Worm (Caenorhabditis elegans) whole organism, young adult: ENCODE results near the gene Y62H9A.11.
A peak's percentile ranks its signal among the peaks of the same experiment; 100 is the strongest.

Experiments
- B0019.2 ChIP-seq: fragments of 200-800 bp; sonication (Bioruptor generic); conservative IDR thresholded peaks from 2 replicates; pipeline ENCODE4 v1.3.6; 2022; ENCODE audit warnings: missing genetic modification reagents, missing genetic modification characterization, missing compliant biosample characterization
- B0035.1 ChIP-seq: sonication (generic microtip); optimal IDR thresholded peaks from 2 replicates; lab custom pipeline; 2016; ENCODE audit warnings: missing genetic modification characterization, mild to moderate bottlenecking, missing compliant biosample characterization, missing genotype, missing genetic modification reagents
- C06A6.2 ChIP-seq: fragments of 200-800 bp; sonication (Bioruptor generic); conservative IDR thresholded peaks from 2 replicates; pipeline ENCODE4 v1.3.6; 2022; ENCODE audit warnings: missing genetic modification characterization, missing compliant biosample characterization
- C17E4.6 ChIP-seq: fragments of 200-800 bp; sonication (Bioruptor generic); IDR thresholded peaks from 2 replicates; pipeline ENCODE4 v1.3.6; 2022; ENCODE audit warnings: missing genetic modification reagents, missing genetic modification characterization, missing compliant biosample characterization
- F22D6.2 ChIP-seq: sonication (generic microtip); optimal IDR thresholded peaks from 2 replicates; lab custom pipeline; 2016; ENCODE audit warnings: mild to moderate bottlenecking, missing genetic modification characterization, missing compliant biosample characterization
- F33H1.4 ChIP-seq: fragments of 200-800 bp; sonication (Bioruptor generic); IDR thresholded peaks from 2 replicates; pipeline ENCODE4 v1.3.6; 2022; ENCODE audit warnings: missing genetic modification reagents, missing genetic modification characterization, missing compliant biosample characterization
- F37B4.10 ChIP-seq: fragments of 200-800 bp; sonication (Bioruptor generic); IDR thresholded peaks from 2 replicates; pipeline ENCODE4 v1.3.6; 2022; ENCODE audit warnings: missing genetic modification characterization, missing compliant biosample characterization
- F52B5.7 ChIP-seq: sonication (generic microtip); optimal IDR thresholded peaks from 2 replicates; lab custom pipeline; 2016; ENCODE audit warnings: mild to moderate bottlenecking, missing genetic modification characterization, missing compliant biosample characterization
- K11D2.4 ChIP-seq: fragments of 200-800 bp; sonication (Bioruptor generic); IDR thresholded peaks from 2 replicates; pipeline ENCODE4 v1.3.6; 2022; ENCODE audit warnings: missing genetic modification reagents, missing genetic modification characterization, missing compliant biosample characterization
- Y53F4B.3 ChIP-seq: fragments of 200-800 bp; sonication (Bioruptor generic); IDR thresholded peaks from 2 replicates; pipeline ENCODE4 v1.3.6; 2022; ENCODE audit warnings: missing genetic modification reagents, missing genetic modification characterization, missing compliant biosample characterization
- Y67H2A.10 ChIP-seq: fragments of 200-800 bp; sonication (Bioruptor generic); conservative IDR thresholded peaks from 2 replicates; pipeline ENCODE4 v1.3.6; 2022; ENCODE audit warnings: missing genetic modification reagents, missing genetic modification characterization, missing compliant biosample characterization
- Y95B8A.8 ChIP-seq: fragments of 200-800 bp; sonication (Bioruptor generic); IDR thresholded peaks from 2 replicates; pipeline ENCODE4 v1.3.6; 2022; ENCODE audit warnings: missing genetic modification reagents, missing genetic modification characterization, missing compliant biosample characterization
- aptf-3 ChIP-seq: fragments of 200-800 bp; sonication (Bioruptor generic); IDR thresholded peaks from 2 replicates; pipeline ENCODE4 v1.3.6; 2022; ENCODE audit warnings: missing genetic modification characterization, missing compliant biosample characterization
- atf-7 ChIP-seq: sonication (generic microtip); optimal IDR thresholded peaks from 2 replicates; lab custom pipeline; 2017; ENCODE audit warnings: mild to moderate bottlenecking, missing genetic modification characterization, missing compliant biosample characterization
- athp-1 ChIP-seq: sonication (generic microtip); optimal IDR thresholded peaks from 2 replicates; lab custom pipeline; 2017; ENCODE audit warnings: mild to moderate bottlenecking, missing genetic modification characterization, missing compliant biosample characterization
- bed-2 ChIP-seq: fragments of 200-800 bp; sonication (Bioruptor generic); IDR thresholded peaks from 2 replicates; pipeline ENCODE4 v1.3.6; 2022; ENCODE audit warnings: missing genetic modification reagents, missing genetic modification characterization, missing compliant biosample characterization
- ccch-3 ChIP-seq: fragments of 200-800 bp; sonication (Bioruptor generic); optimal IDR thresholded peaks from 2 replicates; lab custom pipeline; 2018; ENCODE audit warnings: mild to moderate bottlenecking, missing genetic modification characterization, missing compliant biosample characterization
- cebp-2 ChIP-seq: fragments of 200-800 bp; sonication (Bioruptor generic); IDR thresholded peaks from 2 replicates; pipeline ENCODE4 v1.3.6; 2022; ENCODE audit warnings: missing genetic modification characterization, missing compliant biosample characterization
- ceh-27 ChIP-seq: fragments of 200-800 bp; sonication (Bioruptor generic); optimal IDR thresholded peaks from 2 replicates; lab custom pipeline; 2018; ENCODE audit warnings: mild to moderate bottlenecking, missing genetic modification characterization, moderate library complexity, missing compliant biosample characterization
- chd-7 ChIP-seq: sonication (generic microtip); optimal IDR thresholded peaks from 2 replicates; lab custom pipeline; 2016; ENCODE audit warnings: mild to moderate bottlenecking, missing genetic modification characterization, moderate library complexity, missing compliant biosample characterization
- egl-18 ChIP-seq: fragments of 200-800 bp; sonication (Bioruptor generic); IDR thresholded peaks from 2 replicates; pipeline ENCODE4 v1.3.6; 2022; ENCODE audit warnings: missing genetic modification reagents, missing genetic modification characterization, missing compliant biosample characterization
- ekl-4 ChIP-seq: fragments of 200-800 bp; sonication (Bioruptor generic); IDR thresholded peaks from 2 replicates; pipeline ENCODE4 v1.3.6; 2022; ENCODE audit warnings: missing genetic modification reagents, missing genetic modification characterization, missing compliant biosample characterization
- fkh-3 ChIP-seq: sonication (generic microtip); optimal IDR thresholded peaks from 2 replicates; lab custom pipeline; 2016; ENCODE audit warnings: mild to moderate bottlenecking, missing genetic modification characterization, missing compliant biosample characterization
- gei-17 ChIP-seq: fragments of 200-800 bp; sonication (Bioruptor generic); optimal IDR thresholded peaks from 2 replicates; lab custom pipeline; 2018; ENCODE audit warnings: mild to moderate bottlenecking, missing genetic modification characterization, missing compliant biosample characterization
- hlh-12 ChIP-seq: sonication (generic microtip); optimal IDR thresholded peaks from 2 replicates; lab custom pipeline; 2016; ENCODE audit warnings: missing genetic modification characterization, missing compliant biosample characterization
- hmg-1.2 ChIP-seq: fragments of 200-800 bp; sonication (Bioruptor generic); IDR thresholded peaks from 2 replicates; pipeline ENCODE4 v1.3.6; 2022; ENCODE audit warnings: missing genetic modification reagents, missing genetic modification characterization, missing compliant biosample characterization
- hrde-1 ChIP-seq: sonication (generic microtip); optimal IDR thresholded peaks from 2 replicates; lab custom pipeline; 2016; ENCODE audit warnings: missing genetic modification characterization, mild to moderate bottlenecking, missing compliant biosample characterization, moderate library complexity, missing genotype, missing genetic modification reagents, borderline replicate concordance
- lag-1 ChIP-seq: fragments of 200-800 bp; sonication (Bioruptor generic); IDR thresholded peaks from 2 replicates; pipeline ENCODE4 v1.3.6; 2022; ENCODE audit warnings: missing genetic modification reagents, missing genetic modification characterization, missing compliant biosample characterization
- let-607 ChIP-seq, 2 experiments: fragments of 200-800 bp in 1 of 2; sonication (Bioruptor generic) in 1 of 2; sonication (generic microtip) in 1 of 2; optimal IDR thresholded peaks; 2 replicates each; lab custom pipeline; 2016 to 2018; ENCODE audit warnings: mild to moderate bottlenecking in 2 of 2, missing compliant biosample characterization in 2 of 2, missing genetic modification characterization in 2 of 2, moderate library complexity in 2 of 2, missing genotype in 1 of 2
- lin-54 ChIP-seq: fragments of 200-800 bp; sonication (Bioruptor generic); optimal IDR thresholded peaks from 2 replicates; lab custom pipeline; 2018; ENCODE audit warnings: mild to moderate bottlenecking, missing genetic modification characterization, missing compliant biosample characterization
- lsy-27 ChIP-seq: sonication (generic microtip); optimal IDR thresholded peaks from 2 replicates; lab custom pipeline; 2017; ENCODE audit warnings: missing genetic modification characterization, mild to moderate bottlenecking, missing compliant biosample characterization, antibody characterized with exemption, missing genotype, borderline replicate concordance; ENCODE audit not compliant: insufficient read depth
- madf-8 ChIP-seq: fragments of 200-800 bp; sonication (Bioruptor generic); conservative IDR thresholded peaks from 2 replicates; pipeline ENCODE4 v1.3.6; 2022; ENCODE audit warnings: missing genetic modification reagents, missing genetic modification characterization, missing compliant biosample characterization
- mcd-1 ChIP-seq: fragments of 200-800 bp; sonication (Bioruptor generic); IDR thresholded peaks from 2 replicates; pipeline ENCODE4 v1.3.6; 2022; ENCODE audit warnings: missing genetic modification reagents, missing genetic modification characterization, missing compliant biosample characterization
- mel-28 ChIP-seq: sonication (generic microtip); optimal IDR thresholded peaks from 2 replicates; lab custom pipeline; 2016; ENCODE audit warnings: borderline replicate concordance, mild to moderate bottlenecking, missing genetic modification characterization, missing compliant biosample characterization
- nfya-1 ChIP-seq: sonication (generic microtip); optimal IDR thresholded peaks from 2 replicates; lab custom pipeline; 2017; ENCODE audit warnings: antibody characterized with exemption, missing compliant biosample characterization, missing genetic modification characterization, borderline replicate concordance; ENCODE audit not compliant: insufficient read depth
- nfyb-1 ChIP-seq: fragments of 200-800 bp; sonication (Bioruptor generic); IDR thresholded peaks from 2 replicates; pipeline ENCODE4 v1.3.6; 2022; ENCODE audit warnings: missing genetic modification reagents, missing genetic modification characterization, missing compliant biosample characterization
- pbrm-1 ChIP-seq: fragments of 200-800 bp; sonication (Bioruptor generic); IDR thresholded peaks from 2 replicates; pipeline ENCODE4 v1.3.6; 2022; ENCODE audit warnings: missing genetic modification reagents, missing genetic modification characterization, missing compliant biosample characterization
- pha-4 ChIP-seq: fragments of 150-350 bp; sonication (generic microtip); optimal IDR thresholded peaks from 2 replicates; lab custom pipeline; 2014; ENCODE audit warnings: missing biosample characterization, missing genetic modification reagents, missing genetic modification characterization
- sdz-38 ChIP-seq: sonication (generic microtip); optimal IDR thresholded peaks from 2 replicates; lab custom pipeline; 2016; ENCODE audit warnings: missing genotype, missing genetic modification characterization, missing compliant biosample characterization
- sea-2 ChIP-seq: fragments of 200-800 bp; sonication (Bioruptor generic); IDR thresholded peaks from 2 replicates; pipeline ENCODE4 v1.3.6; 2022; ENCODE audit warnings: missing genetic modification characterization, missing compliant biosample characterization
- snpc-1.3 ChIP-seq: sonication (generic microtip); optimal IDR thresholded peaks from 2 replicates; lab custom pipeline; 2017; ENCODE audit warnings: missing genetic modification characterization, mild to moderate bottlenecking, missing compliant biosample characterization, antibody characterized with exemption, moderate library complexity, missing genotype, missing genetic modification reagents; ENCODE audit not compliant: insufficient read depth
- tbp1 ChIP-seq: fragments of 200-800 bp; sonication (Bioruptor generic); optimal IDR thresholded peaks from 2 replicates; lab custom pipeline; 2018; ENCODE audit warnings: mild to moderate bottlenecking, missing genetic modification characterization, missing compliant biosample characterization
- unc-130 ChIP-seq: sonication (generic microtip); optimal IDR thresholded peaks from 2 replicates; lab custom pipeline; 2016; ENCODE audit warnings: missing genetic modification reagents, missing genetic modification characterization, missing compliant biosample characterization
- xnd-1 ChIP-seq: sonication (generic microtip); optimal IDR thresholded peaks from 2 replicates; lab custom pipeline; 2016; ENCODE audit warnings: missing genotype, missing genetic modification reagents, missing genetic modification characterization, missing compliant biosample characterization
- zfh-2 ChIP-seq: fragments of 200-800 bp; sonication (Bioruptor generic); conservative IDR thresholded peaks from 2 replicates; pipeline ENCODE4 v1.3.6; 2022; ENCODE audit warnings: missing genetic modification reagents, missing genetic modification characterization, missing compliant biosample characterization
- ztf-22 ChIP-seq: fragments of 200-800 bp; sonication (Bioruptor generic); optimal IDR thresholded peaks from 2 replicates; lab custom pipeline; 2018; ENCODE audit warnings: mild to moderate bottlenecking, missing genetic modification characterization, moderate library complexity, missing compliant biosample characterization
- ztf-25 ChIP-seq: fragments of 200-800 bp; sonication (Bioruptor generic); IDR thresholded peaks from 2 replicates; pipeline ENCODE4 v1.3.6; 2022; ENCODE audit warnings: missing genetic modification reagents, missing genetic modification characterization, missing compliant biosample characterization
- ztf-3 ChIP-seq: fragments of 200-800 bp; sonication (Bioruptor generic); optimal IDR thresholded peaks from 2 replicates; lab custom pipeline; 2018; ENCODE audit warnings: mild to moderate bottlenecking, missing genetic modification characterization, missing compliant biosample characterization

Y62H9A.11 gene

ce11 chrX:11933547-11933946, 26.4 kb upstream of the Y62H9A.11 start (continued):
- TF ChIP-seq C06A6.2 (GFP tag; lab: Robert Waterston, UW): no peak
- TF ChIP-seq C17E4.6 (GFP tag; lab: Robert Waterston, UW): no peak
- no peak for TF ChIP-seq ztf-22 (GFP tag; lab: Kevin White, UChicago)
- no peak for TF ChIP-seq F52B5.7 (tag; lab: Kevin White, UChicago)
- no peak for TF ChIP-seq mel-28
- no peak for TF ChIP-seq xnd-1
- peak; percentile 94 for TF ChIP-seq tbp1 (GFP tag; lab: Kevin White, UChicago)
- peak; percentile 26 for TF ChIP-seq atf-7 (tag; lab: Kevin White, UChicago)
- peak; percentile 58 for TF ChIP-seq athp-1
- no peak for TF ChIP-seq nfya-1
- no peak for TF ChIP-seq gei-17 (GFP tag; lab: Kevin White, UChicago)
- peak; percentile 78 for TF ChIP-seq pbrm-1
- TF ChIP-seq let-607 (tag; optimal IDR thresholded peaks at IDR 0.05; lab: Kevin White, UChicago): peak in 1 of 2 experiments; percentile 15
- no peak for TF ChIP-seq ccch-3 (GFP tag; lab: Kevin White, UChicago)
- 0 out of 2 replicates have a peak, but pooled peaks have one; percentile 26 for TF ChIP-seq Y53F4B.3 (GFP tag; lab: Robert Waterston, UW)
- TF ChIP-seq sdz-38 (tag; lab: Kevin White, UChicago): no peak
- TF ChIP-seq snpc-1.3 (tag; lab: Kevin White, UChicago): peak; percentile 54
- TF ChIP-seq zfh-2: no peak
- no peak for TF ChIP-seq unc-130
- TF ChIP-seq pha-4: no peak
- TF ChIP-seq madf-8: no peak
- peak; percentile 39 for TF ChIP-seq chd-7
- TF ChIP-seq F37B4.10 (GFP tag; lab: Robert Waterston, UW): no peak
- no peak for TF ChIP-seq F33H1.4 (GFP tag; lab: Robert Waterston, UW)
- no peak for TF ChIP-seq aptf-3 (GFP tag; lab: Robert Waterston, UW)
- no peak for TF ChIP-seq B0019.2 (GFP tag; lab: Robert Waterston, UW)
- TF ChIP-seq lsy-27 (tag; lab: Kevin White, UChicago): no peak
- peak; percentile 17 for TF ChIP-seq hrde-1 (tag; lab: Kevin White, UChicago)
- TF ChIP-seq lin-54 (GFP tag; lab: Kevin White, UChicago): peak; percentile 52
- TF ChIP-seq sea-2 (GFP tag; lab: Robert Waterston, UW): peak; percentile 82; the same call in 1 of the 2 replicates
- TF ChIP-seq B0035.1: peak; percentile 42
- no peak for TF ChIP-seq Y95B8A.8 (GFP tag; lab: Robert Waterston, UW)
- peak; percentile 69 for TF ChIP-seq hmg-1.2
- TF ChIP-seq F22D6.2 (tag; lab: Kevin White, UChicago): no peak
- TF ChIP-seq ceh-27 (GFP tag; lab: Kevin White, UChicago): peak; percentile 3
- TF ChIP-seq ekl-4 (GFP tag; lab: Robert Waterston, UW): no peak
- TF ChIP-seq fkh-3 (tag; lab: Kevin White, UChicago): no peak
- TF ChIP-seq K11D2.4: no peak
- TF ChIP-seq lag-1: no peak
- peak; percentile 67 for TF ChIP-seq nfyb-1 (GFP tag; lab: Robert Waterston, UW)
- peak; percentile 85 for TF ChIP-seq cebp-2 (GFP tag; lab: Robert Waterston, UW)
- TF ChIP-seq ztf-3 (GFP tag; lab: Kevin White, UChicago): no peak
- no peak for TF ChIP-seq bed-2
- TF ChIP-seq hlh-12 (tag; lab: Kevin White, UChicago): no peak
- no peak for TF ChIP-seq mcd-1 (GFP tag; lab: Robert Waterston, UW)
- no peak for TF ChIP-seq egl-18
- peak; percentile 78; the same call in 1 of the 2 replicates for TF ChIP-seq ztf-25 (GFP tag; lab: Robert Waterston, UW)
- TF ChIP-seq Y67H2A.10: no peak
